Fruit fly (Drosophila melanogaster) whole organism, pupa: ENCODE data around the gene CG16978.

ENCODE experiments used
- CG10348 ChIP-seq: fragments of 200-800 bp; sonication (Bioruptor generic); IDR thresholded peaks from 2 replicates; pipeline ENCODE4 v1.3.6; 2022; ENCODE audit warnings: missing biosample characterization, missing genetic modification characterization
- CG12605 ChIP-seq: fragments of 200-800 bp; sonication (Bioruptor generic); IDR thresholded peaks from 2 replicates; pipeline ENCODE4 v1.3.6; 2022; ENCODE audit warnings: missing biosample characterization, missing genetic modification characterization
- CG14655 ChIP-seq: fragments of 200-800 bp; sonication (Bioruptor generic); optimal IDR thresholded peaks from 3 replicates; lab custom pipeline; 2017; ENCODE audit warnings: mild to moderate bottlenecking, missing biosample characterization, missing genetic modification reagents, missing genetic modification characterization
- CG32121 ChIP-seq: fragments of 200-800 bp; sonication (Bioruptor generic); IDR thresholded peaks from 2 replicates; pipeline ENCODE4 v1.3.6; 2022; ENCODE audit warnings: missing biosample characterization, missing genetic modification characterization
- CG8159 ChIP-seq: fragments of 200-800 bp; sonication (Bioruptor generic); optimal IDR thresholded peaks from 3 replicates; lab custom pipeline; 2018; ENCODE audit warnings: missing biosample characterization, mild to moderate bottlenecking, missing genetic modification characterization, moderate library complexity
- CG8301 ChIP-seq: fragments of 200-800 bp; sonication (Bioruptor generic); optimal IDR thresholded peaks from 2 replicates; lab custom pipeline; 2018; ENCODE audit warnings: missing biosample characterization, mild to moderate bottlenecking, missing genetic modification characterization
- Pif1A ChIP-seq: fragments of 200-800 bp; sonication (Bioruptor generic); optimal IDR thresholded peaks from 3 replicates; lab custom pipeline; 2016; ENCODE audit warnings: missing biosample characterization, missing genetic modification characterization

dm6 chr2L:13183150-13183549 is 39.7 kb upstream of the CG16978 start, which contains the start of gene Rsph1:
- no peak for TF ChIP-seq CG12605
- no peak for TF ChIP-seq CG10348 (GFP tag; lab: Robert Waterston, UW)
- TF ChIP-seq CG8301 (tag; lab: Kevin White, UChicago), result no peak
- TF ChIP-seq CG14655 (GFP tag; lab: Kevin White, UChicago), result no peak
- no peak for TF ChIP-seq CG32121 (GFP tag; lab: Robert Waterston, UW)
- TF ChIP-seq Pif1A (GFP tag; lab: Kevin White, UChicago), result no peak
- no peak for TF ChIP-seq CG8159 (tag; lab: Kevin White, UChicago)
